Fruit fly (Drosophila melanogaster) whole organism, embryonic: ENCODE measurements around the gene CG33286.

Experiments used
- Bdp1 ChIP-seq: fragments of 200-800 bp; sonication (Bioruptor generic); optimal IDR thresholded peaks from 3 replicates; lab custom pipeline; 2016; ENCODE audit warnings: missing biosample characterization, missing genetic modification characterization
- CG10979 ChIP-seq: fragments of 200-800 bp; sonication (Bioruptor generic); optimal IDR thresholded peaks from 2 replicates; lab custom pipeline; 2018; ENCODE audit warnings: missing biosample characterization, mild to moderate bottlenecking, missing genetic modification characterization, moderate library complexity
- CG12219 ChIP-seq: fragments of 200-800 bp; sonication (Bioruptor generic); optimal IDR thresholded peaks from 3 replicates; lab custom pipeline; 2018; ENCODE audit warnings: missing biosample characterization, mild to moderate bottlenecking, missing genetic modification characterization
- CG15011 ChIP-seq: fragments of 200-800 bp; sonication (Bioruptor generic); optimal IDR thresholded peaks from 3 replicates; lab custom pipeline; 2018; ENCODE audit warnings: missing biosample characterization, mild to moderate bottlenecking, missing genetic modification characterization
- CG1602 ChIP-seq: fragments of 200-800 bp; sonication (Bioruptor generic); optimal IDR thresholded peaks from 3 replicates; lab custom pipeline; 2016; ENCODE audit warnings: missing biosample characterization, missing genetic modification characterization
- CG16813 ChIP-seq: fragments of 200-800 bp; sonication (Bioruptor generic); IDR thresholded peaks from 3 replicates; pipeline ENCODE4 v1.3.6; 2022; ENCODE audit warnings: missing biosample characterization, missing genetic modification characterization; ENCODE audit not compliant: partially characterized antibody
- CG16863 ChIP-seq: fragments of 200-800 bp; sonication (Bioruptor generic); optimal IDR thresholded peaks from 3 replicates; lab custom pipeline; 2016; ENCODE audit warnings: missing biosample characterization, missing genetic modification characterization
- CG17802 ChIP-seq: fragments of 200-800 bp; sonication (Bioruptor generic); optimal IDR thresholded peaks from 2 replicates; lab custom pipeline; 2018; ENCODE audit warnings: missing biosample characterization, mild to moderate bottlenecking, missing genetic modification characterization, moderate library complexity
- CG2120 ChIP-seq: fragments of 200-800 bp; sonication (Bioruptor generic); optimal IDR thresholded peaks from 3 replicates; lab custom pipeline; 2016; ENCODE audit warnings: missing biosample characterization, missing genetic modification characterization
- CG2202 ChIP-seq: fragments of 200-800 bp; sonication (Bioruptor generic); optimal IDR thresholded peaks from 2 replicates; lab custom pipeline; 2018; ENCODE audit warnings: missing biosample characterization, mild to moderate bottlenecking, missing genetic modification characterization
- CG2875 ChIP-seq: fragments of 200-800 bp; sonication (Bioruptor generic); optimal IDR thresholded peaks from 2 replicates; lab custom pipeline; 2017; ENCODE audit warnings: missing biosample characterization, mild to moderate bottlenecking, missing genetic modification characterization, missing genetic modification reagents
- CG3163 ChIP-seq: fragments of 200-800 bp; sonication (Bioruptor generic); optimal IDR thresholded peaks from 3 replicates; lab custom pipeline; 2016; ENCODE audit warnings: missing biosample characterization, missing genetic modification characterization
- CG3407 ChIP-seq: fragments of 200-800 bp; sonication (Bioruptor generic); optimal IDR thresholded peaks from 2 replicates; lab custom pipeline; 2018; ENCODE audit warnings: missing biosample characterization, mild to moderate bottlenecking, missing genetic modification characterization
- CG4360 ChIP-seq: fragments of 200-800 bp; sonication (Bioruptor generic); IDR thresholded peaks from 2 replicates; pipeline ENCODE4 v1.3.6; 2022; ENCODE audit warnings: missing biosample characterization, missing genetic modification characterization
- CG4404 ChIP-seq: fragments of 200-800 bp; sonication (Bioruptor generic); IDR thresholded peaks from 2 replicates; pipeline ENCODE4 v1.3.6; 2022; ENCODE audit warnings: missing biosample characterization, missing genetic modification characterization
- CG8924 ChIP-seq: fragments of 200-800 bp; optimal IDR thresholded peaks from 3 replicates; lab custom pipeline; 2019; ENCODE audit warnings: missing biosample characterization, mild to moderate bottlenecking, missing genetic modification characterization, moderate library complexity
- Doc3 ChIP-seq: fragments of 200-800 bp; sonication (Bioruptor generic); IDR thresholded peaks from 3 replicates; pipeline ENCODE4 v1.3.6; 2022; ENCODE audit warnings: missing biosample characterization, missing genetic modification characterization; ENCODE audit not compliant: partially characterized antibody
- ERR ChIP-seq: fragments of 200-800 bp; sonication (Bioruptor generic); optimal IDR thresholded peaks from 2 replicates; lab custom pipeline; 2016; ENCODE audit warnings: missing biosample characterization, missing genetic modification characterization
- HLHmδ ChIP-seq: fragments of 200-800 bp; sonication (Bioruptor generic); optimal IDR thresholded peaks from 2 replicates; lab custom pipeline; 2018; ENCODE audit warnings: missing biosample characterization, mild to moderate bottlenecking, missing genetic modification characterization, moderate library complexity
- MTF-1 ChIP-seq: fragments of 200-800 bp; sonication (Bioruptor generic); optimal IDR thresholded peaks from 2 replicates; lab custom pipeline; 2018; ENCODE audit warnings: missing biosample characterization, mild to moderate bottlenecking, missing genetic modification characterization, borderline replicate concordance
- Max ChIP-seq: fragments of 200-800 bp; sonication (Bioruptor generic); optimal IDR thresholded peaks from 2 replicates; lab custom pipeline; 2016; ENCODE audit warnings: missing biosample characterization, mild to moderate bottlenecking, missing genetic modification characterization
- NC2α ChIP-seq: fragments of 200-800 bp; sonication (Bioruptor generic); optimal IDR thresholded peaks from 2 replicates; lab custom pipeline; 2016; ENCODE audit warnings: missing biosample characterization, missing genetic modification characterization
- Pdp1 ChIP-seq, 2 experiments: fragments of 200-800 bp; sonication (Bioruptor generic); optimal IDR thresholded peaks; 3 replicates each; lab custom pipeline; 2016; ENCODE audit warnings: missing biosample characterization in 2 of 2, missing genetic modification characterization in 2 of 2, mild to moderate bottlenecking in 1 of 2, moderate library complexity in 1 of 2
- bab2 ChIP-seq: fragments of 200-800 bp; sonication (Bioruptor generic); optimal IDR thresholded peaks from 2 replicates; lab custom pipeline; 2016; ENCODE audit warnings: missing biosample characterization, missing genetic modification characterization
- bcd ChIP-seq: fragments of 200-800 bp; sonication (Bioruptor generic); optimal IDR thresholded peaks from 2 replicates; lab custom pipeline; 2017; ENCODE audit warnings: missing biosample characterization, mild to moderate bottlenecking, missing genetic modification characterization
- bsh ChIP-seq, 2 experiments: fragments of 200-800 bp; sonication (Bioruptor generic); optimal IDR thresholded peaks; 2 replicates each; lab custom pipeline; 2017 to 2018; ENCODE audit warnings: mild to moderate bottlenecking in 2 of 2, missing biosample characterization in 2 of 2, missing genetic modification characterization in 2 of 2, moderate library complexity in 1 of 2
- chinmo ChIP-seq: fragments of 200-800 bp; sonication (Bioruptor generic); IDR thresholded peaks from 4 replicates; pipeline ENCODE4 v1.3.6; 2022; ENCODE audit warnings: missing biosample characterization, missing genetic modification characterization; ENCODE audit not compliant: partially characterized antibody
- crol ChIP-seq: fragments of 200-800 bp; sonication (Bioruptor generic); IDR thresholded peaks from 2 replicates; pipeline ENCODE4 v1.3.6; 2022; ENCODE audit warnings: missing biosample characterization, missing genetic modification characterization
- cwo ChIP-seq: fragments of 200-800 bp; sonication (Bioruptor generic); optimal IDR thresholded peaks from 3 replicates; lab custom pipeline; 2017; ENCODE audit warnings: missing biosample characterization, missing genetic modification characterization, mild to moderate bottlenecking, moderate library complexity, missing genetic modification reagents
- dati ChIP-seq: fragments of 200-800 bp; sonication (Bioruptor generic); IDR thresholded peaks from 2 replicates; pipeline ENCODE4 v1.3.6; 2022; ENCODE audit warnings: missing biosample characterization, missing genetic modification characterization
- dmrt11E ChIP-seq: fragments of 200-800 bp; sonication (Bioruptor generic); optimal IDR thresholded peaks from 3 replicates; lab custom pipeline; 2018; ENCODE audit warnings: missing biosample characterization, mild to moderate bottlenecking, missing genetic modification characterization, moderate library complexity
- dpn ChIP-seq, 2 experiments: fragments of 200-800 bp; sonication (Bioruptor generic); optimal IDR thresholded peaks; 3 replicates each; lab custom pipeline; 2016; ENCODE audit warnings: missing biosample characterization in 2 of 2, missing genetic modification characterization in 2 of 2
- ems ChIP-seq: fragments of 200-800 bp; sonication (Bioruptor generic); optimal IDR thresholded peaks from 3 replicates; lab custom pipeline; 2016; ENCODE audit warnings: missing biosample characterization, missing genetic modification characterization
- ftz-f1 ChIP-seq: fragments of 200-800 bp; sonication (Bioruptor generic); optimal IDR thresholded peaks from 2 replicates; lab custom pipeline; 2016; ENCODE audit warnings: missing biosample characterization, missing genetic modification characterization
- fu2 ChIP-seq: fragments of 200-800 bp; sonication (Bioruptor generic); optimal IDR thresholded peaks from 2 replicates; lab custom pipeline; 2016; ENCODE audit warnings: missing biosample characterization, missing genetic modification characterization
- gcm2 ChIP-seq: fragments of 200-800 bp; sonication (Bioruptor generic); optimal IDR thresholded peaks from 2 replicates; lab custom pipeline; 2016; ENCODE audit warnings: missing biosample characterization, missing genetic modification characterization
- gsb-n ChIP-seq: fragments of 200-800 bp; sonication (Bioruptor generic); optimal IDR thresholded peaks from 3 replicates; lab custom pipeline; 2018; ENCODE audit warnings: missing biosample characterization, mild to moderate bottlenecking, missing genetic modification characterization
- inv ChIP-seq: fragments of 200-800 bp; sonication (Bioruptor generic); IDR thresholded peaks from 2 replicates; pipeline ENCODE4 v1.3.6; 2022; ENCODE audit warnings: missing biosample characterization, missing genetic modification characterization; ENCODE audit not compliant: partially characterized antibody
- mam ChIP-seq: fragments of 200-800 bp; sonication (Bioruptor generic); optimal IDR thresholded peaks from 3 replicates; lab custom pipeline; 2016; ENCODE audit warnings: missing biosample characterization, missing genetic modification characterization
- nau ChIP-seq: fragments of 200-800 bp; sonication (Bioruptor generic); optimal IDR thresholded peaks from 3 replicates; lab custom pipeline; 2017; ENCODE audit warnings: missing biosample characterization, mild to moderate bottlenecking, missing genetic modification characterization, missing genetic modification reagents
- org-1 ChIP-seq: fragments of 200-800 bp; sonication (Bioruptor generic); optimal IDR thresholded peaks from 2 replicates; lab custom pipeline; 2017; ENCODE audit warnings: missing biosample characterization, missing genetic modification characterization
- pros ChIP-seq: fragments of 200-800 bp; sonication (Bioruptor generic); optimal IDR thresholded peaks from 3 replicates; lab custom pipeline; 2019; ENCODE audit warnings: missing biosample characterization, mild to moderate bottlenecking, missing genetic modification characterization, moderate library complexity
- sc ChIP-seq, 3 experiments: fragments of >200 bp in 2 of 3; fragments of 200-800 bp in 1 of 3; sonication (Bioruptor generic) in 1 of 3; optimal IDR thresholded peaks; 2 replicates in 2 of 3; 3 replicates in 1 of 3; lab custom pipeline; 2017; ENCODE audit warnings: mild to moderate bottlenecking in 1 of 3, missing biosample characterization in 1 of 3, missing genetic modification characterization in 1 of 3, missing genetic modification reagents in 1 of 3
- sqz ChIP-seq: fragments of 200-800 bp; sonication (Bioruptor generic); optimal IDR thresholded peaks from 3 replicates; lab custom pipeline; 2018; ENCODE audit warnings: missing biosample characterization, mild to moderate bottlenecking, missing genetic modification characterization
- tll ChIP-seq, 2 experiments: fragments of 200-800 bp in 1 of 2; fragments of >200 bp in 1 of 2; sonication (Bioruptor generic) in 1 of 2; optimal IDR thresholded peaks; 2 replicates each; lab custom pipeline; 2017 to 2019; ENCODE audit warnings: missing biosample characterization in 2 of 2, missing genetic modification characterization in 2 of 2, mild to moderate bottlenecking in 1 of 2, moderate library complexity in 1 of 2
- z ChIP-seq: fragments of 200-800 bp; sonication (Bioruptor generic); IDR thresholded peaks from 3 replicates; pipeline ENCODE4 v1.3.6; 2022; ENCODE audit warnings: missing biosample characterization, missing genetic modification characterization

CG33286 gene

dm6 chr3L:21007364-21008254, 33.1 kb upstream of the CG33286 start (continued):
- TF ChIP-seq Max (peak; percentile 22), CG3163 (GFP tag; lab: Kevin White, UChicago) (peak; percentile 67), chinmo (GFP tag; lab: Robert Waterston, UW) (0 out of 4 replicates have a peak, but pooled peaks have one; percentile 34), CG16863 (GFP tag; lab: Kevin White, UChicago) (peak; percentile 30), HLHmδ (GFP tag; lab: Kevin White, UChicago) (no peak), CG1602 (GFP tag; lab: Kevin White, UChicago) (peak; percentile 38), ems (peak; percentile 14), CG4360 (GFP tag; lab: Robert Waterston, UW) (0 out of 2 replicates have a peak, but pooled peaks have one; percentile 3), dmrt11E (tag; lab: Kevin White, UChicago) (peak; percentile 40), org-1 (peak; percentile 55), Doc3 (no peak), CG12219 (GFP tag; lab: Kevin White, UChicago) (no peak), CG10979 (tag; lab: Kevin White, UChicago) (peak; percentile 30), gsb-n (tag; lab: Kevin White, UChicago) (peak; percentile 68), CG15011 (GFP tag; lab: Kevin White, UChicago) (peak; percentile 2), CG2875 (GFP tag; lab: Kevin White, UChicago) (peak; percentile 78), ftz-f1 (GFP tag; lab: Kevin White, UChicago) (no peak), bab2 (GFP tag; lab: Kevin White, UChicago) (peak; percentile 56), CG17802 (tag; lab: Kevin White, UChicago) (no peak), pros (GFP tag; lab: Kevin White, UChicago) (peak; percentile 72), CG4404 (GFP tag; lab: Robert Waterston, UW) (no peak), z (GFP tag; lab: Robert Waterston, UW) (peak; percentile 79), ERR (GFP tag; lab: Kevin White, UChicago) (peak; percentile 38), dpn (GFP tag; optimal IDR thresholded peaks at IDR 0.05; lab: Kevin White, UChicago) (peak in 1 of 2 experiments; percentile 36), nau (GFP tag; lab: Kevin White, UChicago) (no peak), crol (peak; percentile 27; the same call in 1 of the 2 replicates), gcm2 (GFP tag; lab: Kevin White, UChicago) (no peak), sqz (GFP tag; lab: Kevin White, UChicago) (peak; percentile 82), NC2α (GFP tag; lab: Kevin White, UChicago) (peak; percentile 11), CG16813 (GFP tag; lab: Robert Waterston, UW) (no peak), Pdp1 (GFP tag; optimal IDR thresholded peaks at IDR 0.05; lab: Kevin White, UChicago) (peak in 1 of 2 experiments; percentile 87), CG2120 (no peak), cwo (peak; percentile 5), sc (optimal IDR thresholded peaks at IDR 0.05; lab: Kevin White, UChicago) (no peak), sc (GFP tag; optimal IDR thresholded peaks at IDR 0.05; lab: Kevin White, UChicago) (peak; percentile 39), CG8924 (tag; lab: Kevin White, UChicago) (peak; percentile 17), mam (GFP tag; lab: Kevin White, UChicago) (no peak), CG2202 (peak; percentile 72), fu2 (GFP tag; lab: Kevin White, UChicago) (no peak), CG3407 (GFP tag; lab: Kevin White, UChicago) (peak; percentile 66), bsh (GFP tag; optimal IDR thresholded peaks at IDR 0.05; lab: Kevin White, UChicago) (peak in 1 of 2 experiments; percentile 49), Bdp1 (GFP tag; lab: Kevin White, UChicago) (peak; percentile 18), bcd (no peak), inv (GFP tag; lab: Robert Waterston, UW) (no peak), MTF-1 (GFP tag; lab: Kevin White, UChicago) (peak; percentile 62), tll (GFP tag; optimal IDR thresholded peaks at IDR 0.05; lab: Kevin White, UChicago) (peak in 1 of 2 experiments; percentile 57), dati (GFP tag; lab: Robert Waterston, UW) (no peak)
